Worm (Caenorhabditis elegans): Measurements from ENCODE around the gene tag-18.

The tag-18 gene

DNA sequence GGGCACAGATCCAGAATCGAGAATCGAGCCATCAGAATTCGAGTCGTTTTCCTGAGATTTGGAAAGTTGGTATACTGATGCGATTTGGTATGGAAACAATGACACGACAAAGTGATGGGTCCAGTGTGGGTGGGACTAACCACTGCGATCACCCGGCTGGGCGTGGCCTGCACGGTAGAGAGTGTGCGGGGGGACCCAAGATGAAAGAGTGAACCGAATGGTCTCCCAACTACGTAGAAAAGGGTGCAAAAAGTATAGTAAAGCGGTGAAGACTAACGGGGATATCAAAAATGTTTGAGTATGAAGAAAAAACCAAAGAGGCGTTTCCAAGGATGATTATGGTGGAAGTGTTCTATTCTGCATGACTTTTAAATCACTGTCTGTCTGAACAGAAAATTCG lies 8.4 kb upstream of the tag-18 start, which contains the start of gene fkh-2:
fkh-2 (minus strand) TSS at position 101 of the 400 bp plus-strand sequence.
- TF ChIP-seq aptf-2 (GFP tag; conservative IDR thresholded peaks at IDR 0.05), result no peak
- no peak for TF ChIP-seq lin-35 (GFP tag; optimal IDR thresholded peaks at IDR 0.05)
- TF ChIP-seq Y56A3A.18 (GFP tag; IDR thresholded peaks at IDR 0.05), result no peak
- TF ChIP-seq nhr-90 (tag; optimal IDR thresholded peaks at IDR 0.05), result no peak
- TF ChIP-seq B0336.3 (GFP tag; IDR thresholded peaks at IDR 0.05), result no peak
- TF ChIP-seq ztf-28 (GFP tag; IDR thresholded peaks at IDR 0.05), result no peak
- no peak for TF ChIP-seq egl-44 (GFP tag; IDR thresholded peaks at IDR 0.05)
- no peak for TF ChIP-seq madf-6 (GFP tag; IDR thresholded peaks at IDR 0.05)
- TF ChIP-seq let-526 (GFP tag; IDR thresholded peaks at IDR 0.05), result no peak
- TF ChIP-seq tbp1 (GFP tag; optimal IDR thresholded peaks at IDR 0.05), result no peak
- TF ChIP-seq zfh-2 (GFP tag; conservative IDR thresholded peaks at IDR 0.05), result no peak
- TF ChIP-seq athp-1 (tag; optimal IDR thresholded peaks at IDR 0.05), result no peak
- no peak for TF ChIP-seq Y67H2A.10 (GFP tag; conservative IDR thresholded peaks at IDR 0.05)
- TF ChIP-seq F52B5.7 (tag; optimal IDR thresholded peaks at IDR 0.05), result no peak
- TF ChIP-seq F57C9.4 (tag; optimal IDR thresholded peaks at IDR 0.05), result no peak
- TF ChIP-seq unc-130 (GFP tag; optimal IDR thresholded peaks at IDR 0.05), result no peak
- no peak for TF ChIP-seq B0035.1 (tag; optimal IDR thresholded peaks at IDR 0.05)
- TF ChIP-seq gei-17 (GFP tag; optimal IDR thresholded peaks at IDR 0.05), result no peak
- no peak for TF ChIP-seq tlf-1 (GFP tag; optimal IDR thresholded peaks at IDR 0.05)
- no peak for TF ChIP-seq sea-2 (GFP tag; IDR thresholded peaks at IDR 0.05)

DNA sequence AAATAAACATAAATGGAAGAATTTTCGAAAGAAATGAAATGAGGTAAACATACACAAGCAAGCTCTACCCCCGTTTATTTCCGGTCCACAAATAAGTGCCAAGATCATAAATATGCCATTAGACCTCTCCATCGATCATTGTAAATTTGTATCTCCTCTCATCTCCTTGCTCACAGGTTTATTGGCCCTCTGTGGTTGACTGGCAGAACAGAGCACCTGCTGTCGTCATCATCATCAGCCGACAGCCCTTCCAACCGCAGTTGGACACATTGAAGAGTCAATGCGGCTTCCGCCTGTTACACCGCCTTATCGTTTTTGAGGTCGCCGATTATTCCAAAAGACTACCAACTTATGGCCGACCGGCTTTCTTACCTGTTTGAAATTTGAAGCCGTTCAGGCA lies 4.8 kb upstream of the tag-18 start:
- TF ChIP-seq madf-10 (tag; optimal IDR thresholded peaks at IDR 0.05) (no peak), F37B4.10 (GFP tag; IDR thresholded peaks at IDR 0.05) (no peak), lin-54 (GFP tag; optimal IDR thresholded peaks at IDR 0.05) (no peak), attf-6 (GFP tag; IDR thresholded peaks at IDR 0.05) (no peak), cebp-2 (GFP tag; IDR thresholded peaks at IDR 0.05) (no peak), athp-1 (tag; optimal IDR thresholded peaks at IDR 0.05) (no peak), ztf-28 (GFP tag; IDR thresholded peaks at IDR 0.05) (no peak), zim-3 (tag; optimal IDR thresholded peaks at IDR 0.05) (no peak), bed-2 (GFP tag; IDR thresholded peaks at IDR 0.05) (no peak)

DNA sequence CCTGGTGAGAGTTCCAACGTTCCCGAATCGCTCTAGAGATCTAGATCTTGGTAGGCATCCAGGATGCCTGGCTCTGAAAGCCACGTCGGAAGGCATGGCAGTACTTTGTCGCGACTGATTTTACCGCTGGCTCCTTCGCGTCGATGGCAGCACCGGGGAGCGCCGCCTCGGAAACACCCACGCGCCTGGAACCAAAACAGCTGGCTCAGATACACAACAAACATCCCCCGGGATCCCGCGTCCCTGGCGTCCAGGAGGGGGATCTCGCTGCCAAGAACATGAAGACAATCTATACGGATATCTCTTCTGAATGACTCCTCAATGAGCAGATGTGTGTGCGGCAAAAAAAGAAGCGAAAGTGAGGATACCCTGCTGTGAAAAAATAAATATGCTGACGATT lies 515 bp downstream of the tag-18 start:
- TF ChIP-seq attf-3 (GFP tag; conservative IDR thresholded peaks at IDR 0.05) (no peak), Y53G8AR.9 (GFP tag; conservative IDR thresholded peaks at IDR 0.05) (no peak), Y95B8A.8 (GFP tag; IDR thresholded peaks at IDR 0.05) (no peak), attf-5 (GFP tag; optimal IDR thresholded peaks at IDR 0.05) (no peak), T07F8.4 (tag; optimal IDR thresholded peaks at IDR 0.05) (no peak), mes-4 (tag; optimal IDR thresholded peaks at IDR 0.05) (no peak), madf-8 (GFP tag; conservative IDR thresholded peaks at IDR 0.05) (no peak), mcd-1 (GFP tag; IDR thresholded peaks at IDR 0.05) (no peak), Y79H2A.3 (GFP tag; conservative IDR thresholded peaks at IDR 0.05) (no peak), ztf-28 (GFP tag; IDR thresholded peaks at IDR 0.05) (no peak), zim-3 (tag; optimal IDR thresholded peaks at IDR 0.05) (no peak), F37B4.10 (GFP tag; IDR thresholded peaks at IDR 0.05) (no peak), F10E7.11 (tag; optimal IDR thresholded peaks at IDR 0.05) (no peak), K11D2.4 (GFP tag; IDR thresholded peaks at IDR 0.05) (no peak), unc-62 (GFP tag; optimal IDR thresholded peaks at IDR 0.05) (no peak), T26A5.8 (tag; optimal IDR thresholded peaks at IDR 0.05) (no peak), snpc-1.1 (tag; optimal IDR thresholded peaks at IDR 0.05; ENCODE audit: insufficient read depth) (no peak)

Data from whole organism, young adult.